Worm (Caenorhabditis elegans): ENCODE results near the gene nhr-163.

The nhr-163 gene

ce11 chrV:7000734-7001133 lies 14.9 kb upstream of the nhr-163 start:
- TF ChIP-seq ceh-62 (tag; optimal IDR thresholded peaks at IDR 0.05) (no peak), ceh-82 (tag; optimal IDR thresholded peaks at IDR 0.05) (no peak), dmd-6 (GFP tag; IDR thresholded peaks at IDR 0.05) (0 out of 2 replicates have a peak, but pooled peaks have one; percentile 14), dve-1 (tag; optimal IDR thresholded peaks at IDR 0.05; ENCODE audit: insufficient read depth) (peak; percentile 21), daf-16 (GFP tag; optimal IDR thresholded peaks at IDR 0.05) (no peak), daf-16 (tag; optimal IDR thresholded peaks at IDR 0.05) (peak; percentile 50)

- TF ChIP-seq D1046.2 (GFP tag; IDR thresholded peaks at IDR 0.05) (no peak), unc-39 (tag; optimal IDR thresholded peaks at IDR 0.05) (no peak), gei-8 (GFP tag; optimal IDR thresholded peaks at IDR 0.05) (no peak), dmd-6 (GFP tag; IDR thresholded peaks at IDR 0.05) (peak; percentile 54), rbr-2 (tag; optimal IDR thresholded peaks at IDR 0.05) (no peak), nhr-76 (tag; optimal IDR thresholded peaks at IDR 0.05) (no peak), mdl-1 (tag; optimal IDR thresholded peaks at IDR 0.05) (peak in 1 of 2 experiments; percentile 83), dve-1 (tag; optimal IDR thresholded peaks at IDR 0.05; ENCODE audit: insufficient read depth) (peak; percentile 19), daf-16 (GFP tag; optimal IDR thresholded peaks at IDR 0.05) (no peak), daf-16 (tag; optimal IDR thresholded peaks at IDR 0.05) (peak; percentile 51), hlh-30 (tag; optimal IDR thresholded peaks at IDR 0.05; ENCODE audit: insufficient read depth) (peak; percentile 39), nhr-28 (tag; optimal IDR thresholded peaks at IDR 0.05) (peak; percentile 79), mep-1 (tag; optimal IDR thresholded peaks at IDR 0.05) (peak; percentile 20), pqm-1 (tag; optimal IDR thresholded peaks at IDR 0.05) (peak; percentile 22), aha-1 (tag) (peak; percentile 73), tag-97 (GFP tag; IDR thresholded peaks at IDR 0.05) (no peak), egl-27 (tag; optimal IDR thresholded peaks at IDR 0.05) (no peak), hlh-11 (tag; optimal IDR thresholded peaks at IDR 0.05) (peak; percentile 52), ztf-11 (tag; optimal IDR thresholded peaks at IDR 0.05) (no peak), pha-4 (GFP tag; IDR thresholded peaks at IDR 0.05) (no peak), pha-4 (tag; optimal IDR thresholded peaks at IDR 0.05) (no peak), lsy-2 (tag; optimal IDR thresholded peaks at IDR 0.05) (peak in 1 of 2 experiments; percentile 20), lin-15B (tag; optimal IDR thresholded peaks at IDR 0.05) (no peak), ZK546.5 (tag; optimal IDR thresholded peaks at IDR 0.05) (no peak), mxl-3 (GFP tag; optimal IDR thresholded peaks at IDR 0.05) (peak; percentile 38), hif-1 (tag; optimal IDR thresholded peaks at IDR 0.05) (peak in 1 of 2 experiments; percentile 57), nhr-10 (tag; optimal IDR thresholded peaks at IDR 0.05) (no peak), php-3 (GFP tag; IDR thresholded peaks at IDR 0.05) (no peak), snpc-4 (tag; optimal IDR thresholded peaks at IDR 0.05) (no peak)
These were observed 12.6 kb upstream of the nhr-163 start, which contains the start of gene nhr-42 for ce11 chrV:6998303-6998884. Gene nhr-42, plus strand, starts transcription at chrV:6998819.

DNA sequence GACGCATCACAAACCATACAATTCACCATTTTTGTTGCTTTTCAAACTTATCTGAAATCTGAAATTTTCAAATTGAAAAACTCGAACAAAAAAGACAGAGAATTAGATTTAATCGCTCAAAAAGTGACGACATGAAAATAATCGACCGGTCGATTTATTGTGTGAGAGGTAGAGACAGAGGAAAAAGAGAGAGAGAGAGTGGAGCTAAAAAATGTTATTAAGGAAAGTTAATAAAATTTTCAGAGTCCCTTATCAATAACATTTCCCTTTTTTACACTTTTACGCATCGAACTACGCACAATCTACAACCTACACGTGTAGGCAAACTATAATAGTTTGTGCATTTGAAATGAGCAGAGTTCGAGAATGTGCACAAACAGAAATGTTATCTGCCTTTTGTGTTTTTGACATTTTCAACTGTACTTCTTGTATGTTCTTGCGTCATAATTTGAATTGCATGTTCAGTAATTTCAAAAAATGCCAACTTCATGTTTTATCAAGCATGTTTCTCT lies 11.3 kb upstream of the nhr-163 start, which contains the start of gene nhr-107:
Gene nhr-107, minus strand, starts transcription at position 51 of the 512 bp plus-strand sequence.
- TF ChIP-seq daf-16 (GFP tag; optimal IDR thresholded peaks at IDR 0.05) = no peak
- peak; percentile 78 for TF ChIP-seq daf-16 (tag; optimal IDR thresholded peaks at IDR 0.05)
- TF ChIP-seq fkh-10 (GFP tag; optimal IDR thresholded peaks at IDR 0.05) = no peak
- TF ChIP-seq ceh-28 (tag; optimal IDR thresholded peaks at IDR 0.05) = no peak
- TF ChIP-seq php-3 (GFP tag; IDR thresholded peaks at IDR 0.05) = peak; percentile 18; the same call in 1 of the 2 replicates
- TF ChIP-seq nhr-77 (tag; optimal IDR thresholded peaks at IDR 0.05) = no peak
- TF ChIP-seq lin-38 (GFP tag; IDR thresholded peaks at IDR 0.05) = no peak
- no peak for TF ChIP-seq vab-7 (GFP tag; IDR thresholded peaks at IDR 0.05)
- TF ChIP-seq dmd-6 (GFP tag; IDR thresholded peaks at IDR 0.05) = peak; percentile 13
- TF ChIP-seq lsy-2 (tag; optimal IDR thresholded peaks at IDR 0.05) = peak in 1 of 2 experiments; percentile 19
- no peak for TF ChIP-seq dpl-1 (GFP tag; optimal IDR thresholded peaks at IDR 0.05)
- no peak for TF ChIP-seq F49E8.2 (tag; optimal IDR thresholded peaks at IDR 0.05; ENCODE audit: borderline replicate concordance)
- TF ChIP-seq F10B5.3 (tag; optimal IDR thresholded peaks at IDR 0.05) = no peak
- TF ChIP-seq mdl-1 (tag; optimal IDR thresholded peaks at IDR 0.05) = no peak
- peak; percentile 96 for TF ChIP-seq nhr-28 (tag; optimal IDR thresholded peaks at IDR 0.05)
- no peak for TF ChIP-seq Y75B8A.6 (GFP tag; IDR thresholded peaks at IDR 0.05)
- no peak for TF ChIP-seq lin-1 (GFP tag; IDR thresholded peaks at IDR 0.05)
- no peak for TF ChIP-seq mxl-3 (GFP tag; optimal IDR thresholded peaks at IDR 0.05)
- TF ChIP-seq dve-1 (tag; optimal IDR thresholded peaks at IDR 0.05; ENCODE audit: insufficient read depth) = peak; percentile 24
- TF ChIP-seq pha-4 (GFP tag; IDR thresholded peaks at IDR 0.05) = no peak
- TF ChIP-seq pha-4 (tag; optimal IDR thresholded peaks at IDR 0.05) = no peak
- TF ChIP-seq lin-13 (GFP tag; optimal IDR thresholded peaks at IDR 0.05) = no peak
- TF ChIP-seq ZK546.5 (tag; optimal IDR thresholded peaks at IDR 0.05) = no peak
- TF ChIP-seq R02D3.7 (tag; optimal IDR thresholded peaks at IDR 0.05) = no peak
- no peak for TF ChIP-seq zip-2 (tag; optimal IDR thresholded peaks at IDR 0.05)
- no peak for TF ChIP-seq attf-4 (tag; optimal IDR thresholded peaks at IDR 0.05)
- TF ChIP-seq ceh-32 (tag; optimal IDR thresholded peaks at IDR 0.05; ENCODE audit: poor library complexity) = no peak
